Worm (Caenorhabditis elegans): ENCODE results near the gene nas-23.

The nas-23 gene

ce11 chrII:7493599-7493998, at the start of gene nas-23:
nas-23 (minus strand) TSS chrII:7493699.
- TF ChIP-seq flh-1 (GFP tag; optimal IDR thresholded peaks at IDR 0.05) (no peak), elt-1 (tag; optimal IDR thresholded peaks at IDR 0.05; ENCODE audit: borderline replicate concordance, insufficient read depth) (no peak), unc-62 (GFP tag; optimal IDR thresholded peaks at IDR 0.05) (no peak), elt-3 (tag; optimal IDR thresholded peaks at IDR 0.05) (no peak), sptf-1 (tag; optimal IDR thresholded peaks at IDR 0.05) (no peak), ces-1 (GFP tag; optimal IDR thresholded peaks at IDR 0.05) (no peak), sem-2 (GFP tag; optimal IDR thresholded peaks at IDR 0.05) (no peak), lsy-2 (tag; optimal IDR thresholded peaks at IDR 0.05) (no peak), nhr-76 (tag; optimal IDR thresholded peaks at IDR 0.05) (no peak), lin-32 (GFP tag; optimal IDR thresholded peaks at IDR 0.05) (no peak), nhr-28 (tag; optimal IDR thresholded peaks at IDR 0.05) (no peak), ham-2 (GFP tag; optimal IDR thresholded peaks at IDR 0.05) (no peak), unc-39 (tag; optimal IDR thresholded peaks at IDR 0.05) (no peak), ceh-39 (tag; optimal IDR thresholded peaks at IDR 0.05) (no peak), bed-3 (GFP tag; optimal IDR thresholded peaks at IDR 0.05) (no peak)

ce11 chrII:7542952-7543351, 49.5 kb upstream of the nas-23 start:
- TF ChIP-seq sptf-1 (tag; optimal IDR thresholded peaks at IDR 0.05) = no peak
- no peak for TF ChIP-seq pha-4 (tag; optimal IDR thresholded peaks at IDR 0.05)
- TF ChIP-seq sem-2 (GFP tag; optimal IDR thresholded peaks at IDR 0.05) = no peak
- TF ChIP-seq blmp-1 (tag; optimal IDR thresholded peaks at IDR 0.05) = no peak
- TF ChIP-seq lin-32 (GFP tag; optimal IDR thresholded peaks at IDR 0.05) = no peak
- no peak for TF ChIP-seq nhr-12 (tag; optimal IDR thresholded peaks at IDR 0.05)
- TF ChIP-seq tbx-8 (GFP tag; optimal IDR thresholded peaks at IDR 0.05) = no peak
- TF ChIP-seq nhr-28 (tag; optimal IDR thresholded peaks at IDR 0.05) = no peak
- TF ChIP-seq mls-2 (tag; optimal IDR thresholded peaks at IDR 0.05) = no peak
- TF ChIP-seq cnd-1 (tag; optimal IDR thresholded peaks at IDR 0.05) = no peak

- TF ChIP-seq ceh-39 (tag; optimal IDR thresholded peaks at IDR 0.05) = peak; percentile 8
- TF ChIP-seq lsy-2 (tag; optimal IDR thresholded peaks at IDR 0.05) = peak; percentile 82
- no peak for TF ChIP-seq ceh-43 (GFP tag; optimal IDR thresholded peaks at IDR 0.05)
- peak; percentile 10 for TF ChIP-seq hlh-1 (tag; optimal IDR thresholded peaks at IDR 0.05)
- peak; percentile 67 for TF ChIP-seq mep-1 (tag; optimal IDR thresholded peaks at IDR 0.05)
- TF ChIP-seq ham-2 (GFP tag; optimal IDR thresholded peaks at IDR 0.05) = no peak
- no peak for TF ChIP-seq sem-2 (GFP tag; optimal IDR thresholded peaks at IDR 0.05)
- no peak for TF ChIP-seq lin-32 (GFP tag; optimal IDR thresholded peaks at IDR 0.05)
These were observed 44.2 kb upstream of the nas-23 start, which contains the start of gene nfi-1 for ce11 chrII:7537603-7538230. nfi-1 (plus strand) TSS chrII:7538180.

- no peak for TF ChIP-seq unc-62 (GFP tag; optimal IDR thresholded peaks at IDR 0.05)
These were observed 41.4 kb upstream of the nas-23 start, which contains the start of gene ZK1290.13 for ce11 chrII:7534934-7535333. ZK1290.13 (plus strand) TSS chrII:7535006.

- peak; percentile 82 for TF ChIP-seq elt-1 (tag; optimal IDR thresholded peaks at IDR 0.05; ENCODE audit: borderline replicate concordance, insufficient read depth)
- TF ChIP-seq sem-2 (GFP tag; optimal IDR thresholded peaks at IDR 0.05) = no peak
These were observed 40.9 kb upstream of the nas-23 start, which contains the start of gene wrt-10 for ce11 chrII:7534369-7534768. wrt-10 (minus strand) TSS chrII:7534563.

- TF ChIP-seq M03D4.4 (tag; optimal IDR thresholded peaks at IDR 0.05) = no peak
- no peak for TF ChIP-seq bed-3 (GFP tag; optimal IDR thresholded peaks at IDR 0.05)
- no peak for TF ChIP-seq mls-2 (tag; optimal IDR thresholded peaks at IDR 0.05)
- no peak for TF ChIP-seq ham-2 (GFP tag; optimal IDR thresholded peaks at IDR 0.05)
- TF ChIP-seq nhr-12 (tag; optimal IDR thresholded peaks at IDR 0.05) = no peak
- no peak for TF ChIP-seq ces-1 (GFP tag; optimal IDR thresholded peaks at IDR 0.05)
- no peak for TF ChIP-seq tbx-8 (GFP tag; optimal IDR thresholded peaks at IDR 0.05)
- no peak for TF ChIP-seq nhr-237 (tag; optimal IDR thresholded peaks at IDR 0.05)
- TF ChIP-seq mab-5 (tag; optimal IDR thresholded peaks at IDR 0.05) = no peak
- TF ChIP-seq sem-2 (GFP tag; optimal IDR thresholded peaks at IDR 0.05) = no peak
These were observed 38.0 kb upstream of the nas-23 start for ce11 chrII:7531478-7531877.

Data from whole organism, mixed stage, embryonic.